Worm (Caenorhabditis elegans) whole organism, L3 larva: Measurements from ENCODE around the gene btb-5.

ENCODE experiments used
- ama-1 ChIP-seq: fragments of 150-350 bp; optimal IDR thresholded peaks from 2 replicates; lab custom pipeline; 2018
- ceh-82 ChIP-seq: fragments of 150-350 bp; optimal IDR thresholded peaks from 2 replicates; lab custom pipeline; 2014; ENCODE audit warnings: missing biosample characterization, missing genetic modification characterization
- ceh-9 ChIP-seq: sonication (generic microtip); optimal IDR thresholded peaks from 2 replicates; lab custom pipeline; 2018; ENCODE audit warnings: missing biosample characterization, missing genetic modification characterization
- daf-12 ChIP-seq: fragments of 150-350 bp; optimal IDR thresholded peaks from 2 replicates; lab custom pipeline; 2014; ENCODE audit warnings: missing biosample characterization, missing genetic modification reagents, missing genetic modification characterization
- elt-1 ChIP-seq: fragments of 150-350 bp; optimal IDR thresholded peaks from 2 replicates; lab custom pipeline; 2014; ENCODE audit warnings: missing biosample characterization, missing genetic modification characterization
- jun-1 ChIP-seq: fragments of 150-350 bp; optimal IDR thresholded peaks from 2 replicates; lab custom pipeline; 2014; ENCODE audit warnings: missing biosample characterization, missing genetic modification reagents, missing genetic modification characterization
- lin-39 ChIP-seq: fragments of 150-350 bp; optimal IDR thresholded peaks from 2 replicates; lab custom pipeline; 2018; ENCODE audit warnings: missing biosample characterization, missing genetic modification reagents, missing genetic modification characterization
- nhr-12 ChIP-seq: fragments of 150-350 bp; optimal IDR thresholded peaks from 2 replicates; lab custom pipeline; 2014; ENCODE audit warnings: missing biosample characterization, missing genetic modification characterization
- nhr-23 ChIP-seq: fragments of 150-350 bp; optimal IDR thresholded peaks from 2 replicates; lab custom pipeline; 2014; ENCODE audit warnings: missing biosample characterization, missing genetic modification reagents, missing genetic modification characterization
- pha-4 ChIP-seq: fragments of 150-350 bp; optimal IDR thresholded peaks from 2 replicates; lab custom pipeline; 2014; ENCODE audit warnings: missing biosample characterization, missing genetic modification reagents, missing genetic modification characterization
- zag-1 ChIP-seq: fragments of 150-350 bp; optimal IDR thresholded peaks from 2 replicates; lab custom pipeline; 2014; ENCODE audit warnings: missing biosample characterization, missing genetic modification characterization
- ztf-11 ChIP-seq: fragments of 150-350 bp; optimal IDR thresholded peaks from 2 replicates; lab custom pipeline; 2014; ENCODE audit warnings: missing biosample characterization, missing genetic modification characterization

DNA sequence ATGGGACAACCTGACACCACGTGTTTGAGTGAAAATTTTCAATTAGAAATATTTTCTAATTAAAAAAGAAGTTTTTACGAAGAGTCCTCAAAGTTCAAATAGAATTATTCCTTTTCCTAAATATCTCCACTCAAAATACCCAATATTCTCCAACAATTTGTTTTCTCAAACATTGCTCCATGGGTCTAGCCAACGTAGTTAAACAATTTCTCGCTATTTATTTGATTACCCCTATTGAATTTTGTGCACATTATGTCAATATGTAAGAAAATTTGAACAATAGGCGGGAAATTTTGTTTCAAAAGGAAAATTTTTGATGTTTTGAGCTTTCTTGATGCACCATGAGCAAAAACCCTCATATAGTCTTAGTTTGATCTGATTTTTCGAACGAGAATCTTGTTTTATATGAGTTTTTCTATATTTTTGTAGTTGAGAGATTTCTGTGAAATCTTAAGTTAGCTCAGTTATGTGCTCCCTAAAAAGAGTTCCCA is 1.5 kb upstream of the btb-5 start:
- TF ChIP-seq elt-1 = no peak
- no peak for TF ChIP-seq ceh-82 (tag; lab: Kevin White, UChicago)
- TF ChIP-seq jun-1 = no peak
- TF ChIP-seq daf-12 = no peak
- no peak for TF ChIP-seq ceh-9 (tag; lab: Kevin White, UChicago)
- TF ChIP-seq zag-1 (tag; lab: Kevin White, UChicago) = peak; percentile 28
- no peak for TF ChIP-seq nhr-12 (tag; lab: Kevin White, UChicago)
- TF ChIP-seq lin-39 (tag; lab: Kevin White, UChicago) = peak; percentile 13
- peak; percentile 1 for TF ChIP-seq nhr-23 (tag; lab: Kevin White, UChicago)
- peak; percentile 34 for TF ChIP-seq pha-4
- TF ChIP-seq ama-1 = peak; percentile 41
- TF ChIP-seq ztf-11 (tag; lab: Kevin White, UChicago) = no peak
